Worm (Caenorhabditis elegans): ENCODE measurements around the gene sec-16A.2.

DNA sequence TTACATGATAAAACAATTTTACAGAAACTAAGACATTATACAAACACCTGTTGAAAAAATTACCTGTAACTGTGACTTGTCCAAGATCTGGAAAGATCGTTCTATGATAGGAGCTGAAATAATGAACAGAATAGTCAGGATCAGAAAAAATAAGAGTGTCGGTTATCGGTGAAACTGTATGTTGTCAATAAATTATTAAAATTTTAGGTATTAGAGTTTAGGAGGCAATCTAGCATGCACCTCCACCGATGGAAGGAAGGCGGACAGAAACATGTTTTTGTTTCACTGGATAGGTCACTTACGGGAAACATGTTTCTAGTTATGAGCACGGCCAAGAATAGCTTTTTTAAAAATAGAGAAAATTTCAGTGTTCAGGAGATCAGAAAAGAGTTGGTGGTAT, 12.5 kb downstream of the sec-16A.2 start, which contains the start of gene ced-13:
- TF ChIP-seq mab-9 (GFP tag; IDR thresholded peaks at IDR 0.05) = no peak
- TF ChIP-seq nhr-11 (tag; optimal IDR thresholded peaks at IDR 0.05) = no peak
- no peak for TF ChIP-seq sptf-1 (tag; optimal IDR thresholded peaks at IDR 0.05)
- TF ChIP-seq ceh-82 (tag; optimal IDR thresholded peaks at IDR 0.05) = no peak
- TF ChIP-seq lin-13 (GFP tag; optimal IDR thresholded peaks at IDR 0.05) = no peak
- no peak for TF ChIP-seq C04F5.9 (tag; optimal IDR thresholded peaks at IDR 0.05)
- no peak for TF ChIP-seq lsy-2 (tag; optimal IDR thresholded peaks at IDR 0.05)

All from whole organism, L1 larva.